Worm (Caenorhabditis elegans) whole organism, midembryonic: ENCODE measurements around the gene F35C8.8.

Source experiments
- T22C8.4 ChIP-seq: fragments of 200-800 bp; sonication (Bioruptor generic); IDR thresholded peaks from 2 replicates; pipeline ENCODE4 v1.3.6; 2022; ENCODE audit warnings: missing genetic modification characterization, missing compliant biosample characterization
- cog-1 ChIP-seq: sonication (generic microtip); optimal IDR thresholded peaks from 2 replicates; lab custom pipeline; 2016; ENCODE audit warnings: missing genetic modification characterization, missing compliant biosample characterization
- flt-1 ChIP-seq: fragments of 200-800 bp; sonication (Bioruptor generic); IDR thresholded peaks from 2 replicates; pipeline ENCODE4 v1.3.6; 2022; ENCODE audit warnings: missing genetic modification characterization, missing compliant biosample characterization
- med-1 ChIP-seq: sonication (generic microtip); optimal IDR thresholded peaks from 2 replicates; lab custom pipeline; 2017; ENCODE audit warnings: missing genetic modification characterization, mild to moderate bottlenecking, missing compliant biosample characterization, antibody characterized with exemption, missing genetic modification reagents; ENCODE audit not compliant: insufficient read depth
- ref-1 ChIP-seq: fragments of 200-800 bp; sonication (Bioruptor generic); conservative IDR thresholded peaks from 2 replicates; pipeline ENCODE4 v1.3.6; 2022; ENCODE audit warnings: missing genetic modification reagents, missing genetic modification characterization, missing compliant biosample characterization
- tab-1 ChIP-seq: fragments of 200-800 bp; sonication (Bioruptor generic); IDR thresholded peaks from 2 replicates; pipeline ENCODE4 v1.3.6; 2022; ENCODE audit warnings: missing genetic modification characterization, missing compliant biosample characterization

ce11 chrX:5373597-5373996, 1.2 kb upstream of the F35C8.8 start:
- TF ChIP-seq flt-1 (GFP tag; lab: Robert Waterston, UW) (no peak), cog-1 (no peak), tab-1 (no peak), T22C8.4 (no peak), ref-1 (GFP tag; lab: Robert Waterston, UW) (no peak), med-1 (GFP tag; lab: Kevin White, UChicago) (no peak)
